Worm (Caenorhabditis elegans): ENCODE data around the gene fipr-8.

- TF ChIP-seq ceh-9 (tag; optimal IDR thresholded peaks at IDR 0.05) (no peak), elt-2 (tag; optimal IDR thresholded peaks at IDR 0.05) (no peak), fkh-10 (GFP tag; optimal IDR thresholded peaks at IDR 0.05) (no peak), unc-55 (GFP tag; optimal IDR thresholded peaks at IDR 0.05) (no peak), tbx-2 (tag; optimal IDR thresholded peaks at IDR 0.05) (no peak), ama-1 (optimal IDR thresholded peaks at IDR 0.05) (no peak), ceh-45 (GFP tag; IDR thresholded peaks at IDR 0.05) (no peak), ceh-18 (tag; optimal IDR thresholded peaks at IDR 0.05) (no peak), ahr-1 (tag; optimal IDR thresholded peaks at IDR 0.05) (no peak), sdc-2 (tag; optimal IDR thresholded peaks at IDR 0.05) (no peak)
These were observed 11.4 kb downstream of the fipr-8 start, which contains the start of gene fipr-4 for ce11 chrV:10228360-10228759.
